Worm (Caenorhabditis elegans) whole organism, midembryonic: ENCODE results near the gene C05B5.17.

Experiments
- T22C8.4 ChIP-seq: fragments of 200-800 bp; sonication (Bioruptor generic); IDR thresholded peaks from 2 replicates; pipeline ENCODE4 v1.3.6; 2022; ENCODE audit warnings: missing genetic modification characterization, missing compliant biosample characterization
- cog-1 ChIP-seq: sonication (generic microtip); optimal IDR thresholded peaks from 2 replicates; lab custom pipeline; 2016; ENCODE audit warnings: missing genetic modification characterization, missing compliant biosample characterization
- flt-1 ChIP-seq: fragments of 200-800 bp; sonication (Bioruptor generic); IDR thresholded peaks from 2 replicates; pipeline ENCODE4 v1.3.6; 2022; ENCODE audit warnings: missing genetic modification characterization, missing compliant biosample characterization
- klf-2 ChIP-seq: fragments of 200-800 bp; sonication (Bioruptor generic); conservative IDR thresholded peaks from 2 replicates; pipeline ENCODE4 v1.3.6; 2022; ENCODE audit warnings: missing genetic modification reagents, missing genetic modification characterization, missing compliant biosample characterization
- med-1 ChIP-seq: sonication (generic microtip); optimal IDR thresholded peaks from 2 replicates; lab custom pipeline; 2017; ENCODE audit warnings: missing genetic modification characterization, mild to moderate bottlenecking, missing compliant biosample characterization, antibody characterized with exemption, missing genetic modification reagents; ENCODE audit not compliant: insufficient read depth
- ref-1 ChIP-seq: fragments of 200-800 bp; sonication (Bioruptor generic); conservative IDR thresholded peaks from 2 replicates; pipeline ENCODE4 v1.3.6; 2022; ENCODE audit warnings: missing genetic modification reagents, missing genetic modification characterization, missing compliant biosample characterization
- tab-1 ChIP-seq: fragments of 200-800 bp; sonication (Bioruptor generic); IDR thresholded peaks from 2 replicates; pipeline ENCODE4 v1.3.6; 2022; ENCODE audit warnings: missing genetic modification characterization, missing compliant biosample characterization
- ztf-23 ChIP-seq: fragments of 200-800 bp; sonication (Bioruptor generic); IDR thresholded peaks from 2 replicates; pipeline ENCODE4 v1.3.6; 2022; ENCODE audit warnings: missing genetic modification reagents, missing genetic modification characterization, missing compliant biosample characterization
- ztf-29 ChIP-seq: fragments of 200-800 bp; sonication (Bioruptor generic); IDR thresholded peaks from 2 replicates; pipeline ENCODE4 v1.3.6; 2022; ENCODE audit warnings: missing genetic modification reagents, missing genetic modification characterization, missing compliant biosample characterization

Gene C05B5.17

DNA sequence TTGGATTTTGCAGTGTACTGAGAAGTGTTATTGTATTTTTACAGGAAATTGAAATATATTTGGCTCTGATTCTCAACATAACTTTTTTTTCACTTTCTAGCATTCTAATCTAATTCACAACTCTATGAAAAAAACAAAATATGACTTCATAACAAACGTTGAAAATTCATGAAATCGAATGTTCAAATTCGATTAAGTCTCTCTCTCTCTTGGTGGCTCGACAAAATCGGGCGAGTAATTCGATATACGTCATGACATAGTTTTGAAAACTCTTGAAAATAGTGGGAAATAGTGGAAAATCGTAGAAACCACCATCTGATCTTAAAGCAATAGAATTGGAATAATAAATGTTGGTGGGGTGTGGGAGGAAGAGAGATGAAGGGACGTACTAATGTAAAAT, 18.9 kb upstream of the C05B5.17 start:
- TF ChIP-seq flt-1 (GFP tag; lab: Robert Waterston, UW) (no peak), ztf-29 (no peak), tab-1 (GFP tag; lab: Robert Waterston, UW) (no peak), T22C8.4 (GFP tag; lab: Robert Waterston, UW) (no peak), klf-2 (GFP tag; lab: Robert Waterston, UW) (no peak), cog-1 (tag; lab: Kevin White, UChicago) (no peak), med-1 (GFP tag; lab: Kevin White, UChicago) (no peak), ztf-23 (GFP tag; lab: Robert Waterston, UW) (no peak), ref-1 (GFP tag; lab: Robert Waterston, UW) (no peak)

DNA sequence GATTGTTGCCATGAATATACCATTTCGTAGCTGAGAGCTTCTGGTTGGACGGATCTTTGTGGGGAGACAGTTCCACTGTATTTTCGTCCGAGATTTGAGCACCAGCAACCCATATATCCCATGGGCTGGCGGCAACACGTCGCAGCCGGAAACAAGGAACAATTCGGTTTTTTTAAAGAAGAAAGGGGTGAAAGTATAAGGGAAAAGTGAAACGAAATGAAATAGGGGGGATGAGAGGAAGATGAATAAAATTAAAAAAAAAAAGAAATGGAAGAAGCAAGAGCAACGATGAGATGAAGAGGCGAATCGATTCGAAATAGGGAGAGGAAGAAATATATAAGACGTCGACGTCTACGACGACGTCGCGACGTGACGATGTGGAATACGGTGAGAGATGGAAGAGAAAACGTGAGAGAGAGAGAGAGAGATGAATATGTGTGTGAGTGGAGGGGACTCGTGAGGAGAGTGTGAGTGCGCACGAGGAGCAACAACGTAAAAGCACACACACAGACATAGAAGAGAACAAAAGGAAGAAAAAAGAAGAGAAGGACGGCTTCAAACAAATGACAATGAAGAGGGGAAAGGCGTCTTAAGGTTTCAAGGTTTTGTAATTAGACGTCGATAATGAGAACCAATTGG, 17.4 kb upstream of the C05B5.17 start, which contains the start of gene rgs-1:
Gene rgs-1 (minus strand): TSS at position 146 of the 639 bp plus-strand sequence.
- TF ChIP-seq ref-1 (GFP tag; lab: Robert Waterston, UW) (no peak), cog-1 (tag; lab: Kevin White, UChicago) (no peak), flt-1 (GFP tag; lab: Robert Waterston, UW) (0 out of 2 replicates have a peak, but pooled peaks have one; percentile 26), T22C8.4 (GFP tag; lab: Robert Waterston, UW) (no peak)

DNA sequence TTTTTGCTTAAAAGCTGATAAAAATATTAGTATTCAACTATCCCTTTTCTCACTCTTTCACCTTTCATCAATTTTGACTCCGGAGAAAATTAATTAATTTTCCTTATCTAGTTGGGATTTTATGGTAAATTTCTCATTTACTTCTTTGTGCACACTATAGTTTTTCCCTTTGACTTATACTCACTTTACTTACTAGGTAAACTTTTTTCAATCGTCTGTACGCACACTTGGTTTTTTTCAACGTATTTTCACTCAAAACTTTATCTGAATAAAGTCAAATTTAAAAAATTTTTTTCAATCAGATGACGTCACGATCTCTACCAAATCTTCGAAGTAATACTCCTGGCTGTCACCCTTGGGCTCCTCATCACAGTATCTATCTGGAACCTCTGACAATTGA, 13.0 kb upstream of the C05B5.17 start, which contains the start of gene C05B5.16:
Gene C05B5.16 (plus strand): TSS at position 301 of the 400 bp plus-strand sequence.
- no peak for TF ChIP-seq tab-1 (GFP tag; lab: Robert Waterston, UW)
- TF ChIP-seq flt-1 (GFP tag; lab: Robert Waterston, UW): no peak
- TF ChIP-seq med-1 (GFP tag; lab: Kevin White, UChicago): no peak
- TF ChIP-seq ztf-29: no peak
- TF ChIP-seq ref-1 (GFP tag; lab: Robert Waterston, UW): no peak
- TF ChIP-seq klf-2 (GFP tag; lab: Robert Waterston, UW): no peak
- TF ChIP-seq T22C8.4 (GFP tag; lab: Robert Waterston, UW): no peak
- TF ChIP-seq cog-1 (tag; lab: Kevin White, UChicago): no peak
- TF ChIP-seq ztf-23 (GFP tag; lab: Robert Waterston, UW): no peak

DNA sequence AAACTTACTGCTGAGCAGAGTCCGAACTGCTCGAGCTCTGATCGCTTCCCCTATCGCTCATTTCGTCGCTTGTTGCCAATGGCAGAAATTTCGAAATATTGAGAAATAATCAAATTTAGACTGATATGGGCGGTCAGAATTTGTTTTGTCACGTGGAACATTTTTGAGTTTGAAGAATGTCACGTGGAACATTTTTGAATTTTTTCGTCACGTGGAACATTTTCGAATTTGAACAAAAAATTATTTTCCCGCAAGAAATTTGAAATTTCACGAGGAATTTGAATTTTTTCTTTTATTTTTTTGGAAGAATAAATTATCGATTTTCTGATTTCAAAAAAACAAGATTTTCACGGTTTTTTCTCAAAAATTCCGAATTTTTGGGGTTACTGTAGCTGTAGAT, 11.0 kb upstream of the C05B5.17 start, which contains the start of gene fbxa-155:
Gene fbxa-155 (minus strand): TSS at position 101 of the 400 bp plus-strand sequence.
- no peak for TF ChIP-seq med-1 (GFP tag; lab: Kevin White, UChicago)
- no peak for TF ChIP-seq klf-2 (GFP tag; lab: Robert Waterston, UW)
- no peak for TF ChIP-seq T22C8.4 (GFP tag; lab: Robert Waterston, UW)
- no peak for TF ChIP-seq flt-1 (GFP tag; lab: Robert Waterston, UW)
- TF ChIP-seq cog-1 (tag; lab: Kevin White, UChicago): no peak
- TF ChIP-seq ztf-23 (GFP tag; lab: Robert Waterston, UW): no peak
- TF ChIP-seq ref-1 (GFP tag; lab: Robert Waterston, UW): no peak
- TF ChIP-seq tab-1 (GFP tag; lab: Robert Waterston, UW): no peak
- no peak for TF ChIP-seq ztf-29

DNA sequence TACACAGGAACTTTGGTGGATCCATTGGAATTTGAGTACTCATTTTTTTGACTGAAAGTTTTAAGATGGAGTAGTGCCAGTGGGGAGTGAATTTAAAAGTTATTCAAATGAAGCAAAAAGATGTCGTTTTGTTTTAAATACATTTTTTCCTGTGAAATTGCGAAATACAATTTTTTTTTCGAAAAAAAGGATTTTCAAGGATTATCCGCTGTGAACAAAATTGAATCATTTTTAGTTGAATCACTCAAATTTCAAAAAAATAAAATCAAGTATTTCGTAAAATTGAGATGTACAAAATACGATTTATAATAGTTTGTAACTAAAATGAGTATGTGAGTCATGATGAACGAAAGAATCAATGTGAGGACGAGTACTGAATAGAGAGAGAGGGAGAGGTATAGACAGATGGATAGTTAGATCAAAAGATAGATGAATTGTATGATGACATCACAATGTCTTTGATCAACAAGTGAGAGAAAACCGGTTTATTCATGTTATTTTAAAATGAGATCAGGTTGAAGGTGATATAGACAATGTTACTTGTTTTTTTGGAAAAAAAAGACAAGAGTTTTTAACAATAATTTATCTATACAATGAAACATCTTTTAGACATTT, 7.7 kb upstream of the C05B5.17 start, which contains the start of gene C05B5.8:
Gene C05B5.8 (minus strand): TSS at position 51 of the 615 bp plus-strand sequence.
- TF ChIP-seq klf-2 (GFP tag; lab: Robert Waterston, UW) (no peak), cog-1 (tag; lab: Kevin White, UChicago) (no peak), tab-1 (GFP tag; lab: Robert Waterston, UW) (no peak), ztf-29 (no peak), flt-1 (GFP tag; lab: Robert Waterston, UW) (no peak), T22C8.4 (GFP tag; lab: Robert Waterston, UW) (no peak), ref-1 (GFP tag; lab: Robert Waterston, UW) (no peak), med-1 (GFP tag; lab: Kevin White, UChicago) (no peak), ztf-23 (GFP tag; lab: Robert Waterston, UW) (no peak)

DNA sequence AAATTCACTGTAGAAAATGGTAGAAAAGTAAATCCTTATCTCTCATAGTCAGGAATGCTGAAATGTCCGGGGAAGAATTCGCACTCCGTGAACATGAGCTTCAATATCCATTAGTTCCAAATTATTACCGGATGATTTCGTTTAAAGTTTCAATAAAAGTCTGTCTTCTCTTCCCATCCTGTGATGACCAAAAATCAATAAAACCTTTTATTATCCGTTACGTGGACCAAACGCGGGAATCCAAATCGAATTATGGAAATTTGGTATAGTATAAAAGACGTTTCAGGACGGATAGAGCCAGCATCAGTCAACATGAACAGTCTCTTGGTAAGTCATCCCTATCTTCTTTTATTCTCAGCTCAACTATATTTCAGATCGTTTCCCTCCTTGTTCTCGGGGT, 5.1 kb upstream of the C05B5.17 start, which contains the start of gene C05B5.11:
Gene C05B5.11 (plus strand): TSS at position 301 of the 400 bp plus-strand sequence.
- TF ChIP-seq klf-2 (GFP tag; lab: Robert Waterston, UW): no peak
- TF ChIP-seq T22C8.4 (GFP tag; lab: Robert Waterston, UW): no peak
- TF ChIP-seq ztf-23 (GFP tag; lab: Robert Waterston, UW): no peak
- no peak for TF ChIP-seq med-1 (GFP tag; lab: Kevin White, UChicago)
- TF ChIP-seq ref-1 (GFP tag; lab: Robert Waterston, UW): no peak
- TF ChIP-seq tab-1 (GFP tag; lab: Robert Waterston, UW): no peak
- no peak for TF ChIP-seq flt-1 (GFP tag; lab: Robert Waterston, UW)
- TF ChIP-seq ztf-29: no peak

DNA sequence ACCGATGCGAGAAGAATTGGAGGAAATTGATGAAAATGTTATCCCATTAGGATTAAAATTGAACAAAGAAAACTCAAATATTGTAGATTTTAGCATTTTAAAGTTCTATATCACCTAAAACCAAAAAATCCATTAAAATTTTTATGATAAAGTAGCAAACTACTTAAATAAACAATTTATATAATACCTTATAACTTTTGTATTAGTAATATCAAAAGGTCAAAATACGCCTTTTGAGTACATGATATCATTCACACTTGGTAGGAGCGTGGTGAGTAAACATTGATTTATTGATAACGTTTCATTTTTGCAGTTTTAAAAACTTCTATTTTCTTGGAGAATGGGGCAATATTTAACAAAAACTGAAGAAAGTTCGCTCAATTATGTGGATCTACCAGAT, 1.9 kb upstream of the C05B5.17 start, which contains the start of gene C05B5.5:
Gene C05B5.5 (plus strand): TSS at position 301 of the 400 bp plus-strand sequence.
- TF ChIP-seq ref-1 (GFP tag; lab: Robert Waterston, UW): no peak
- no peak for TF ChIP-seq flt-1 (GFP tag; lab: Robert Waterston, UW)
- no peak for TF ChIP-seq ztf-23 (GFP tag; lab: Robert Waterston, UW)
- TF ChIP-seq tab-1 (GFP tag; lab: Robert Waterston, UW): no peak
- TF ChIP-seq ztf-29: no peak
- no peak for TF ChIP-seq T22C8.4 (GFP tag; lab: Robert Waterston, UW)
- TF ChIP-seq cog-1 (tag; lab: Kevin White, UChicago): no peak
- TF ChIP-seq med-1 (GFP tag; lab: Kevin White, UChicago): no peak
- no peak for TF ChIP-seq klf-2 (GFP tag; lab: Robert Waterston, UW)

DNA sequence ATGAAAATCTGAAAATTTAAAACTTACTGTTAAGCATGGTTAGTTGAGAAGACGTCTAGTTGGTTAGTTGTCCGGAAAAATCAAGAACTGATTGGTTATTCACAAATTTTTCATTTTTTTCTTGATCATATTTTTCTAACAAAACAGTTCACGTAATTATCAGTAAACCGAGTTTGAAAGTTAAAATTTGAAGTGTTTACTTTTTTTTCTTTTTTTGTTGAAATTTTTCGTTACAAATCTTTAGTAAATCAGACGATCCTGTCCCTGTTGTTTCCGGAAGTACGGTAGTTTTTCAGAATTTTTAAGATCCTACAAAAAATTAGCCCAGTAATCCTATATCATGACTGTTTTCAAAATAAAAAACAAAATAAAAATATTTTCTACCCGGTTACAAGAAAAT, 1.3 kb upstream of the C05B5.17 start, which contains the start of gene C05B5.2:
Gene C05B5.2 (minus strand): TSS at position 101 of the 400 bp plus-strand sequence.
- TF ChIP-seq tab-1 (GFP tag; lab: Robert Waterston, UW): no peak
- no peak for TF ChIP-seq flt-1 (GFP tag; lab: Robert Waterston, UW)
- TF ChIP-seq ztf-29: no peak
- TF ChIP-seq ztf-23 (GFP tag; lab: Robert Waterston, UW): no peak
- TF ChIP-seq klf-2 (GFP tag; lab: Robert Waterston, UW): no peak
- TF ChIP-seq cog-1 (tag; lab: Kevin White, UChicago): no peak
- TF ChIP-seq med-1 (GFP tag; lab: Kevin White, UChicago): no peak
- no peak for TF ChIP-seq ref-1 (GFP tag; lab: Robert Waterston, UW)
- no peak for TF ChIP-seq T22C8.4 (GFP tag; lab: Robert Waterston, UW)
